Worm (Caenorhabditis elegans) whole organism, L4 larva: ENCODE results near the gene F26F12.4.
A peak's percentile ranks its signal among the peaks of the same experiment; 100 is the strongest.

Source experiments
- F37D6.2 ChIP-seq: sonication (generic microtip); optimal IDR thresholded peaks from 2 replicates; lab custom pipeline; 2016; ENCODE audit warnings: mild to moderate bottlenecking, missing genetic modification characterization, missing compliant biosample characterization
- F44E2.7 ChIP-seq: fragments of 200-800 bp; sonication (Bioruptor generic); IDR thresholded peaks from 2 replicates; pipeline ENCODE4 v2.1.2; 2022; ENCODE audit warnings: missing genetic modification characterization, missing compliant biosample characterization
- Y105C5A.15 ChIP-seq: fragments of 200-800 bp; sonication (Bioruptor generic); IDR thresholded peaks from 2 replicates; pipeline ENCODE4 v1.3.6; 2022; ENCODE audit warnings: missing genetic modification characterization, missing compliant biosample characterization
- ceh-28 ChIP-seq: fragments of 150-350 bp; optimal IDR thresholded peaks from 2 replicates; lab custom pipeline; 2014; ENCODE audit warnings: missing biosample characterization, missing genetic modification reagents, missing genetic modification characterization
- ceh-82 ChIP-seq: sonication (generic microtip); optimal IDR thresholded peaks from 2 replicates; lab custom pipeline; 2017; ENCODE audit warnings: missing biosample characterization, missing genetic modification characterization
- daf-12 ChIP-seq: fragments of 150-350 bp; optimal IDR thresholded peaks from 2 replicates; lab custom pipeline; 2014; ENCODE audit warnings: missing biosample characterization, missing genetic modification reagents, missing genetic modification characterization
- daf-16 ChIP-seq, 3 experiments: sonication (generic microtip); optimal IDR thresholded peaks; 2 replicates each; lab custom pipeline; 2016 to 2017; ENCODE audit warnings: missing genetic modification characterization in 3 of 3, missing genetic modification reagents in 3 of 3, mild to moderate bottlenecking in 2 of 3, missing compliant biosample characterization in 2 of 3, missing biosample characterization in 1 of 3, moderate library complexity in 1 of 3
- daf-8 ChIP-seq: fragments of 200-800 bp; sonication (Bioruptor generic); IDR thresholded peaks from 2 replicates; pipeline ENCODE4 v1.3.6; 2022; ENCODE audit warnings: missing genetic modification characterization, missing compliant biosample characterization
- dmd-6 ChIP-seq: fragments of 200-800 bp; sonication (Bioruptor generic); IDR thresholded peaks from 2 replicates; pipeline ENCODE4 v1.3.6; 2022; ENCODE audit warnings: missing genetic modification reagents, missing genetic modification characterization, missing compliant biosample characterization
- dve-1 ChIP-seq: sonication (generic microtip); optimal IDR thresholded peaks from 2 replicates; lab custom pipeline; 2017; ENCODE audit warnings: antibody characterized with exemption, mild to moderate bottlenecking, missing genetic modification characterization, missing compliant biosample characterization; ENCODE audit not compliant: insufficient read depth
- hlh-11 ChIP-seq: fragments of 200-800 bp; sonication (Bioruptor generic); optimal IDR thresholded peaks from 2 replicates; lab custom pipeline; 2018; ENCODE audit warnings: mild to moderate bottlenecking, missing genetic modification characterization, missing compliant biosample characterization
- hlh-30 ChIP-seq: sonication (generic microtip); optimal IDR thresholded peaks from 2 replicates; lab custom pipeline; 2017; ENCODE audit warnings: antibody characterized with exemption, mild to moderate bottlenecking, missing genetic modification characterization, missing compliant biosample characterization; ENCODE audit not compliant: insufficient read depth
- lin-1 ChIP-seq: fragments of 200-800 bp; sonication (Bioruptor generic); IDR thresholded peaks from 2 replicates; pipeline ENCODE4 v1.3.6; 2022; ENCODE audit warnings: missing genetic modification reagents, missing genetic modification characterization, missing compliant biosample characterization
- lsy-2 ChIP-seq, 2 experiments: fragments of 150-350 bp in 1 of 2; sonication (generic microtip) in 1 of 2; optimal IDR thresholded peaks; 2 replicates each; lab custom pipeline; 2014 to 2017; ENCODE audit warnings: missing biosample characterization in 2 of 2, missing genetic modification characterization in 2 of 2
- madf-9 ChIP-seq: fragments of 200-800 bp; sonication (Bioruptor generic); conservative IDR thresholded peaks from 2 replicates; pipeline ENCODE4 v1.3.6; 2022; ENCODE audit warnings: missing genetic modification reagents, missing genetic modification characterization, missing compliant biosample characterization
- mdl-1 ChIP-seq, 2 experiments: fragments of 150-350 bp in 1 of 2; sonication (generic microtip) in 1 of 2; optimal IDR thresholded peaks; 2 replicates each; lab custom pipeline; 2014 to 2017; ENCODE audit warnings: missing biosample characterization in 2 of 2, missing genetic modification characterization in 2 of 2
- mdt-29 ChIP-seq: fragments of 200-800 bp; sonication (Bioruptor generic); IDR thresholded peaks from 2 replicates; pipeline ENCODE4 v1.3.6; 2022; ENCODE audit warnings: missing genetic modification reagents, missing genetic modification characterization, missing compliant biosample characterization
- mxl-3 ChIP-seq: fragments of 200-800 bp; sonication (Bioruptor generic); optimal IDR thresholded peaks from 2 replicates; lab custom pipeline; 2018; ENCODE audit warnings: mild to moderate bottlenecking, missing genetic modification characterization, missing compliant biosample characterization
- nhr-25 ChIP-seq: sonication (generic microtip); optimal IDR thresholded peaks from 2 replicates; lab custom pipeline; 2017; ENCODE audit warnings: missing genetic modification characterization, mild to moderate bottlenecking, missing compliant biosample characterization, antibody characterized with exemption, moderate library complexity, borderline replicate concordance; ENCODE audit not compliant: insufficient read depth
- nhr-28 ChIP-seq: fragments of 150-350 bp; optimal IDR thresholded peaks from 2 replicates; lab custom pipeline; 2014; ENCODE audit warnings: missing biosample characterization, missing genetic modification characterization
- nhr-48 ChIP-seq: sonication (generic microtip); optimal IDR thresholded peaks from 2 replicates; lab custom pipeline; 2016; ENCODE audit warnings: mild to moderate bottlenecking, missing genetic modification characterization, missing compliant biosample characterization
- rbr-2 ChIP-seq: sonication (generic microtip); optimal IDR thresholded peaks from 2 replicates; lab custom pipeline; 2016; ENCODE audit warnings: missing genotype, missing genetic modification characterization, missing compliant biosample characterization
- spr-3 ChIP-seq: fragments of 200-800 bp; sonication (Bioruptor generic); optimal IDR thresholded peaks from 2 replicates; lab custom pipeline; 2018; ENCODE audit warnings: mild to moderate bottlenecking, missing genetic modification characterization, missing compliant biosample characterization
- tag-97 ChIP-seq: fragments of 200-800 bp; sonication (Bioruptor generic); IDR thresholded peaks from 2 replicates; pipeline ENCODE4 v1.3.6; 2022; ENCODE audit warnings: missing genetic modification characterization, missing compliant biosample characterization
- tra-1 ChIP-seq: fragments of 200-800 bp; sonication (Bioruptor generic); IDR thresholded peaks from 2 replicates; pipeline ENCODE4 v1.3.6; 2022; ENCODE audit warnings: missing genetic modification reagents, missing genetic modification characterization, missing compliant biosample characterization
- unc-62 ChIP-seq, 3 experiments: fragments of 150-350 bp in 1 of 3; sonication (generic microtip); optimal IDR thresholded peaks in 2 of 3; peaks in 1 of 3; 1 replicate in 1 of 3; 2 replicates in 2 of 3; lab custom pipeline; 2014 to 2017; ENCODE audit warnings: missing biosample characterization in 3 of 3, missing genetic modification characterization in 3 of 3, missing genetic modification reagents in 3 of 3, missing genotype in 1 of 3
- zip-11 ChIP-seq: fragments of 200-800 bp; sonication (Bioruptor generic); IDR thresholded peaks from 2 replicates; pipeline ENCODE4 v1.3.6; 2022; ENCODE audit warnings: missing genetic modification characterization, missing compliant biosample characterization
- ztf-11 ChIP-seq: fragments of 150-350 bp; optimal IDR thresholded peaks from 2 replicates; lab custom pipeline; 2014; ENCODE audit warnings: missing biosample characterization, missing genetic modification characterization
- ztf-7 ChIP-seq: fragments of 150-350 bp; optimal IDR thresholded peaks from 2 replicates; lab custom pipeline; 2014; ENCODE audit warnings: missing biosample characterization, missing genetic modification characterization

Gene F26F12.4

DNA sequence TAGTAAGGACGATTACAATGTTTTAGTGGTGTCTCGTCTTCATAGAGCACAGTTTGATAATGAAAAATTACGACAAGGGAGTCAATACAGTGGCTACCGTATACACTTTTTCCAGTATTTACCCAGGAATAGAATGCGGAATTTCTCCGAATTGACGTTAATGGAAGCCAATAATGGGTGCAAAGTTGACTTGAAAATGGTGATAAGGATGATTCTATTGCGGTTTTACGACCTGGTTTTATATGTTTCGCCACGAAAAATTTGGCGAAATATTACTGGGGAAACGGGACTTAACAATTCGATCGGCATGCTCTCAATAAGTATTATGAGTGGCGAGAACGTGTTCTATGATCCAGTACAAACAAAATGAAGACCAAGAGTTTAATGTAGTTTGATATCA lies 49.2 kb downstream of the F26F12.4 start (continued):
- no peak for TF ChIP-seq F44E2.7 (GFP tag; lab: Robert Waterston, UW)
- TF ChIP-seq F37D6.2 = no peak
- no peak for TF ChIP-seq ceh-82 (tag; lab: Kevin White, UChicago)
- TF ChIP-seq rbr-2 = no peak
- TF ChIP-seq ztf-7 (tag; lab: Kevin White, UChicago) = no peak
- TF ChIP-seq daf-12 (tag; lab: Kevin White, UChicago) = no peak
- TF ChIP-seq zip-11 (GFP tag; lab: Robert Waterston, UW) = no peak
- peak; percentile 40 for TF ChIP-seq nhr-28 (tag; lab: Kevin White, UChicago)
- TF ChIP-seq ceh-28 (tag; lab: Kevin White, UChicago) = no peak
- no peak for TF ChIP-seq Y105C5A.15 (GFP tag; lab: Robert Waterston, UW)
- peak; percentile 32 for TF ChIP-seq hlh-11 (tag; lab: Kevin White, UChicago)
- no peak for TF ChIP-seq tag-97 (GFP tag; lab: Robert Waterston, UW)
- TF ChIP-seq madf-9 (GFP tag; lab: Robert Waterston, UW) = no peak
- TF ChIP-seq spr-3 (GFP tag; lab: Kevin White, UChicago) = no peak

DNA sequence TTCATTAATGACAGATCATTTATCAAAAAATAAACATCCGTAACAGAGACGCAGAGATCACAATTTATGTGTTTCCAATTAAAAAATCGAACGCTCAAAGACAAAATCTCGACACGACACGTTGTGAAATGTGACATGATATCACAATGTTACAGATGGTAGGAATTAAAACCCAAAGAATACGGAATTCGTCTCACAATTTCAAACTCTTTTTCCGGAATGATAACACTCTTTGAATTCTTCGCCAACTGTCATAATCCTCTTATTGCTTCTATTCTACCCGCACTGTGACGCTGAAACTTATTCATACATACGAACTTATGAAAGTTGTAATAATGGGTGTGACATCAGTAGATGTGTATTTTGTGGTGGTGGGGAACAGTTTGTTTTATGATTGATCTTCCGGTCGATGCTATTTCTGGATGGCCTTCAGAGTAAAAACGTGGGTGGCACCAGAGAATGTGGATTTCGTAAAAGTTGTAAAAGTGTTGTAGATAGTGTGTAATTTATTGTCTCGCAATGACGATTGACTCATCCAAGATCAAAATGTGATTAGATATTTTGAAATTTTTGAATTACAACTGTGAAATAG lies 52.6 kb downstream of the F26F12.4 start:
- TF ChIP-seq dve-1 (tag; lab: Kevin White, UChicago) (peak; percentile 44), daf-8 (GFP tag; lab: Robert Waterston, UW) (no peak), zip-11 (GFP tag; lab: Robert Waterston, UW) (no peak), mxl-3 (GFP tag; lab: Kevin White, UChicago) (peak; percentile 13), mdt-29 (no peak), ztf-7 (tag; lab: Kevin White, UChicago) (no peak), nhr-48 (tag; lab: Kevin White, UChicago) (peak; percentile 49), hlh-30 (tag; lab: Kevin White, UChicago) (peak; percentile 21), unc-62 (GFP tag; optimal IDR thresholded peaks at IDR 0.05 in 1 of 2; lab: Kevin White, UChicago) (peak in 1 of 2 experiments; percentile 90), unc-62 (tag; optimal IDR thresholded peaks at IDR 0.05; lab: Kevin White, UChicago) (no peak), nhr-25 (tag; lab: Kevin White, UChicago) (no peak), lsy-2 (tag; optimal IDR thresholded peaks at IDR 0.05; lab: Kevin White, UChicago) (no peak), dmd-6 (GFP tag; lab: Robert Waterston, UW) (peak; percentile 90), mdl-1 (tag; optimal IDR thresholded peaks at IDR 0.05; lab: Kevin White, UChicago) (peak in 1 of 2 experiments; percentile 16), hlh-11 (tag; lab: Kevin White, UChicago) (peak; percentile 57), nhr-28 (tag; lab: Kevin White, UChicago) (peak; percentile 68), daf-16 (GFP tag; optimal IDR thresholded peaks at IDR 0.05; lab: Kevin White, UChicago) (no peak), daf-16 (tag; optimal IDR thresholded peaks at IDR 0.05; lab: Kevin White, UChicago) (peak; percentile 7), lin-1 (GFP tag; lab: Robert Waterston, UW) (peak; percentile 54; the same call in 1 of the 2 replicates), ztf-11 (tag; lab: Kevin White, UChicago) (no peak), tra-1 (GFP tag; lab: Robert Waterston, UW) (no peak)
